Fruit fly (Drosophila melanogaster) whole organism, embryonic: ENCODE measurements around the gene Gdh.

Experiments used
- Antp ChIP-seq: fragments of 200-800 bp; sonication (Bioruptor generic); optimal IDR thresholded peaks from 3 replicates; lab custom pipeline; 2016; ENCODE audit warnings: missing biosample characterization, missing genetic modification characterization
- Asciz ChIP-seq: fragments of 200-800 bp; sonication (Bioruptor generic); optimal IDR thresholded peaks from 2 replicates; lab custom pipeline; 2017; ENCODE audit warnings: missing biosample characterization, mild to moderate bottlenecking, missing genetic modification characterization, missing genetic modification reagents
- Awh ChIP-seq: fragments of 200-800 bp; sonication (Bioruptor generic); IDR thresholded peaks from 2 replicates; pipeline ENCODE4, ENCODE4 v1.3.6; 2022; ENCODE audit warnings: missing biosample characterization, missing genetic modification characterization
- CG10366 ChIP-seq: fragments of 200-800 bp; sonication (Bioruptor generic); IDR thresholded peaks from 2 replicates; pipeline ENCODE4 v1.3.6; 2022; ENCODE audit warnings: missing biosample characterization, missing genetic modification characterization
- CG10654 ChIP-seq: fragments of 200-800 bp; sonication (Bioruptor generic); optimal IDR thresholded peaks from 2 replicates; lab custom pipeline; 2016; ENCODE audit warnings: missing biosample characterization, missing genetic modification characterization
- CG10959 ChIP-seq: fragments of 200-800 bp; sonication (Bioruptor generic); IDR thresholded peaks from 2 replicates; pipeline ENCODE4 v1.3.6; 2022; ENCODE audit warnings: missing biosample characterization, missing genetic modification characterization
- CG12942 ChIP-seq: fragments of 200-800 bp; sonication (Bioruptor generic); optimal IDR thresholded peaks from 3 replicates; lab custom pipeline; 2016; ENCODE audit warnings: missing biosample characterization, missing genetic modification characterization
- CG13296 ChIP-seq: fragments of 200-800 bp; sonication (Bioruptor generic); optimal IDR thresholded peaks from 3 replicates; lab custom pipeline; 2018; ENCODE audit warnings: missing biosample characterization, mild to moderate bottlenecking, missing genetic modification characterization
- CG14441 ChIP-seq: fragments of 200-800 bp; sonication (Bioruptor generic); IDR thresholded peaks from 2 replicates; pipeline ENCODE4 v1.3.6; 2022; ENCODE audit warnings: missing biosample characterization, missing genetic modification characterization
- CG14965 ChIP-seq: fragments of 200-800 bp; sonication (Bioruptor generic); optimal IDR thresholded peaks from 2 replicates; lab custom pipeline; 2016; ENCODE audit warnings: missing biosample characterization, missing genetic modification characterization, borderline replicate concordance
- CG1603 ChIP-seq: fragments of 200-800 bp; sonication (Bioruptor generic); optimal IDR thresholded peaks from 2 replicates; lab custom pipeline; 2019; ENCODE audit warnings: missing biosample characterization, mild to moderate bottlenecking, missing genetic modification characterization, moderate library complexity
- CG1832 ChIP-seq: fragments of 200-800 bp; sonication (Bioruptor generic); optimal IDR thresholded peaks from 2 replicates; lab custom pipeline; 2017; ENCODE audit warnings: missing biosample characterization, mild to moderate bottlenecking, missing genetic modification characterization, inconsistent platforms
- CG2875 ChIP-seq: fragments of 200-800 bp; sonication (Bioruptor generic); optimal IDR thresholded peaks from 2 replicates; lab custom pipeline; 2017; ENCODE audit warnings: missing biosample characterization, mild to moderate bottlenecking, missing genetic modification characterization, missing genetic modification reagents
- CG31441 ChIP-seq: fragments of 200-800 bp; sonication (Bioruptor generic); IDR thresholded peaks from 2 replicates; pipeline ENCODE4 v1.3.6; 2022; ENCODE audit warnings: missing biosample characterization, missing genetic modification characterization
- CG4424 ChIP-seq: fragments of 200-800 bp; sonication (Bioruptor generic); optimal IDR thresholded peaks from 3 replicates; lab custom pipeline; 2016; ENCODE audit warnings: missing biosample characterization, missing genetic modification characterization
- CG6654 ChIP-seq: fragments of 200-800 bp; sonication (Bioruptor generic); optimal IDR thresholded peaks from 2 replicates; lab custom pipeline; 2017; ENCODE audit warnings: missing biosample characterization, mild to moderate bottlenecking, missing genetic modification characterization
- CG6683 ChIP-seq: fragments of 200-800 bp; sonication (Bioruptor generic); optimal IDR thresholded peaks from 2 replicates; lab custom pipeline; 2017; ENCODE audit warnings: missing biosample characterization, mild to moderate bottlenecking, missing genetic modification characterization, missing genetic modification reagents
- CG7839 ChIP-seq: fragments of 200-800 bp; sonication (Bioruptor generic); optimal IDR thresholded peaks from 3 replicates; lab custom pipeline; 2018; ENCODE audit warnings: missing biosample characterization, mild to moderate bottlenecking, missing genetic modification characterization, moderate library complexity
- CG8281 ChIP-seq: fragments of 200-800 bp; sonication (Bioruptor generic); optimal IDR thresholded peaks from 2 replicates; lab custom pipeline; 2018; ENCODE audit warnings: missing biosample characterization, mild to moderate bottlenecking, missing genetic modification characterization, moderate library complexity
- CG8388 ChIP-seq: fragments of 200-800 bp; sonication (Bioruptor generic); optimal IDR thresholded peaks from 2 replicates; lab custom pipeline; 2019; ENCODE audit warnings: missing biosample characterization, mild to moderate bottlenecking, missing genetic modification characterization, moderate library complexity
- CG9215 ChIP-seq: fragments of 200-800 bp; sonication (Bioruptor generic); IDR thresholded peaks from 2 replicates; pipeline ENCODE4 v1.3.6; 2022; ENCODE audit warnings: missing biosample characterization, missing genetic modification characterization
- CG9932 ChIP-seq: fragments of 200-800 bp; sonication (Bioruptor generic); IDR thresholded peaks from 2 replicates; pipeline ENCODE4 v1.3.6; 2022; ENCODE audit warnings: missing biosample characterization, missing genetic modification characterization
- Elba2 ChIP-seq: fragments of 200-800 bp; sonication (Bioruptor generic); optimal IDR thresholded peaks from 3 replicates; lab custom pipeline; 2016; ENCODE audit warnings: missing biosample characterization, missing genetic modification characterization
- Ets65A ChIP-seq: fragments of 200-800 bp; sonication (Bioruptor generic); peaks from one replicate; lab custom pipeline; 2016; ENCODE audit warnings: missing biosample characterization, missing genetic modification characterization
- Fer2 ChIP-seq: fragments of 200-800 bp; sonication (Bioruptor generic); optimal IDR thresholded peaks from 2 replicates; lab custom pipeline; 2018; ENCODE audit warnings: missing biosample characterization, mild to moderate bottlenecking, missing genetic modification characterization, moderate library complexity
- Hand ChIP-seq: fragments of 200-800 bp; sonication (Bioruptor generic); optimal IDR thresholded peaks from 2 replicates; lab custom pipeline; 2017; ENCODE audit warnings: mild to moderate bottlenecking, missing biosample characterization, missing genetic modification reagents, missing genetic modification characterization
- Hmx ChIP-seq: fragments of 200-800 bp; sonication (Bioruptor generic); optimal IDR thresholded peaks from 2 replicates; lab custom pipeline; 2016; ENCODE audit warnings: missing biosample characterization, missing genetic modification characterization
- Hsf ChIP-seq: fragments of 200-800 bp; sonication (Bioruptor generic); optimal IDR thresholded peaks from 3 replicates; lab custom pipeline; 2016; ENCODE audit warnings: missing biosample characterization, missing genetic modification characterization
- Jarid2 ChIP-seq: fragments of 200-800 bp; sonication (Bioruptor generic); optimal IDR thresholded peaks from 3 replicates; lab custom pipeline; 2017; ENCODE audit warnings: mild to moderate bottlenecking, missing biosample characterization, missing genetic modification reagents, missing genetic modification characterization
- Neu2 ChIP-seq: fragments of 200-800 bp; sonication (Bioruptor generic); optimal IDR thresholded peaks from 3 replicates; lab custom pipeline; 2016; ENCODE audit warnings: missing biosample characterization, missing genetic modification characterization, borderline replicate concordance
- Oaz ChIP-seq: fragments of 200-800 bp; sonication (Bioruptor generic); IDR thresholded peaks from 2 replicates; pipeline ENCODE4 v1.3.6; 2022; ENCODE audit warnings: missing biosample characterization, missing genetic modification characterization
- Usf ChIP-seq: fragments of 200-800 bp; sonication (Bioruptor generic); optimal IDR thresholded peaks from 2 replicates; lab custom pipeline; 2017; ENCODE audit warnings: missing genotype, missing biosample characterization, missing genetic modification characterization
- al ChIP-seq: fragments of 200-800 bp; sonication (Bioruptor generic); IDR thresholded peaks from 2 replicates; pipeline ENCODE4 v1.3.6; 2022; ENCODE audit warnings: missing biosample characterization, missing genetic modification characterization
- ara ChIP-seq: fragments of 200-800 bp; sonication (Bioruptor generic); IDR thresholded peaks from 2 replicates; pipeline ENCODE4 v1.3.6; 2022; ENCODE audit warnings: missing biosample characterization, missing genetic modification characterization
- cad ChIP-seq: fragments of >200 bp; optimal IDR thresholded peaks from 2 replicates; lab custom pipeline; 2017; ENCODE audit warnings: missing biosample characterization, missing genetic modification characterization
- ci ChIP-seq: fragments of 200-800 bp; sonication (Bioruptor generic); IDR thresholded peaks from 3 replicates; pipeline ENCODE4 v1.3.6; 2022; ENCODE audit warnings: missing biosample characterization, missing genetic modification characterization
- crol ChIP-seq: fragments of 200-800 bp; sonication (Bioruptor generic); IDR thresholded peaks from 2 replicates; pipeline ENCODE4 v1.3.6; 2022; ENCODE audit warnings: missing biosample characterization, missing genetic modification characterization
- dmrt99B ChIP-seq: fragments of 200-800 bp; sonication (Bioruptor generic); optimal IDR thresholded peaks from 2 replicates; lab custom pipeline; 2018; ENCODE audit warnings: missing biosample characterization, mild to moderate bottlenecking, missing genetic modification characterization, moderate library complexity
- fd64A ChIP-seq: fragments of 200-800 bp; sonication (Bioruptor generic); optimal IDR thresholded peaks from 3 replicates; lab custom pipeline; 2018; ENCODE audit warnings: missing biosample characterization, mild to moderate bottlenecking, missing genetic modification characterization
- fu2 ChIP-seq: fragments of 200-800 bp; sonication (Bioruptor generic); optimal IDR thresholded peaks from 2 replicates; lab custom pipeline; 2016; ENCODE audit warnings: missing biosample characterization, missing genetic modification characterization
- lmd ChIP-seq: fragments of 200-800 bp; sonication (Bioruptor generic); IDR thresholded peaks from 2 replicates; pipeline ENCODE4 v1.3.6; 2022; ENCODE audit warnings: missing biosample characterization, missing genetic modification characterization
- lov ChIP-seq, 2 experiments: fragments of 200-800 bp in 1 of 2; fragments of >200 bp in 1 of 2; sonication (Bioruptor generic) in 1 of 2; IDR thresholded peaks in 1 of 2; optimal IDR thresholded peaks in 1 of 2; 2 replicates in 1 of 2; 3 replicates in 1 of 2; pipeline versions ENCODE4 v1.3.6 to Lab custom; 2017 to 2022; ENCODE audit warnings: missing biosample characterization in 1 of 2, missing genetic modification characterization in 1 of 2
- p53 ChIP-seq: fragments of 200-800 bp; sonication (Bioruptor generic); optimal IDR thresholded peaks from 2 replicates; lab custom pipeline; 2016; ENCODE audit warnings: missing biosample characterization, missing genetic modification characterization
- repo ChIP-seq: fragments of 200-800 bp; sonication (Bioruptor generic); optimal IDR thresholded peaks from 2 replicates; lab custom pipeline; 2016; ENCODE audit warnings: missing biosample characterization, missing genetic modification characterization
- shn ChIP-seq: fragments of 200-800 bp; sonication (Bioruptor generic); optimal IDR thresholded peaks from 3 replicates; lab custom pipeline; 2016; ENCODE audit warnings: missing biosample characterization, missing genetic modification characterization
- sim ChIP-seq: fragments of 200-800 bp; sonication (Bioruptor generic); IDR thresholded peaks from 2 replicates; pipeline ENCODE4 v1.3.6; 2022; ENCODE audit warnings: missing biosample characterization, missing genetic modification characterization
- slou ChIP-seq: fragments of 200-800 bp; sonication (Bioruptor generic); optimal IDR thresholded peaks from 3 replicates; lab custom pipeline; 2016; ENCODE audit warnings: missing biosample characterization, missing genetic modification characterization
- sqz ChIP-seq: fragments of 200-800 bp; sonication (Bioruptor generic); optimal IDR thresholded peaks from 3 replicates; lab custom pipeline; 2018; ENCODE audit warnings: missing biosample characterization, mild to moderate bottlenecking, missing genetic modification characterization
- ssp ChIP-seq: fragments of 200-800 bp; sonication (Bioruptor generic); IDR thresholded peaks from 2 replicates; pipeline ENCODE4 v1.3.6; 2022; ENCODE audit warnings: missing biosample characterization, missing genetic modification characterization
- trem ChIP-seq: fragments of 200-800 bp; optimal IDR thresholded peaks from 3 replicates; lab custom pipeline; 2019; ENCODE audit warnings: missing biosample characterization, mild to moderate bottlenecking, missing genetic modification characterization, moderate library complexity
- tx ChIP-seq: fragments of 200-800 bp; sonication (Bioruptor generic); optimal IDR thresholded peaks from 2 replicates; lab custom pipeline; 2016; ENCODE audit warnings: missing biosample characterization, missing genetic modification characterization

Gdh gene

DNA sequence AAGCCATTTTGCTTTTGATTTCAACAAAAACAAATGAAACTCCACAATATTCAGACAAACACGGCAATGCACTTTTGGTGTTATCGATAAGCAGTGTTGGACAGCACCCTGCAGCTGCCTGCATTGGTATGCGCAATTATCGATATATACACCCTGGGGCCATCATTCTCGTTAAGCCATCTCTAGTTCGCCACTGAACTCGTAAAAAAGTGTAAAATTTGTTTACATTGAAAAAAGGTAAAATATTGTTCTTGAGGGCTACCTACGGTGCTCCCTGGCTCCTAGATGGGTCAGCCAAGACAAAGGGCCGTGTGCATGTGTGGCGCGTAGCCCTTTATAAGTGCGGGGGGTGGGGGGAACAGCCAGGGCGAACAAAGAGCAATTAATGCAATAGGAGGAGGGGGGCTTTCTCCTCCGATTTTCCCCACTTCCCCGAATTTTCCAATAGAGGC is 43.6 kb upstream of the Gdh start, which contains the start of the genes CG13603 and CG5902 (continued):
- TF ChIP-seq trem (peak; percentile 34), CG13296 (no peak), repo (GFP tag; lab: Kevin White, UChicago) (peak; percentile 67), lmd (GFP tag; lab: Robert Waterston, UW) (peak; percentile 27), Ets65A (peak; percentile 92), dmrt99B (tag; lab: Kevin White, UChicago) (no peak), Hmx (GFP tag; lab: Kevin White, UChicago) (no peak), p53 (GFP tag; lab: Kevin White, UChicago) (no peak), CG8388 (GFP tag; lab: Kevin White, UChicago) (no peak), slou (no peak), ara (GFP tag; lab: Robert Waterston, UW) (no peak), CG9215 (0 out of 2 replicates have a peak, but pooled peaks have one; percentile 13), Fer2 (tag; lab: Kevin White, UChicago) (no peak), Jarid2 (GFP tag; lab: Kevin White, UChicago) (no peak), CG2875 (GFP tag; lab: Kevin White, UChicago) (no peak), CG10654 (GFP tag; lab: Kevin White, UChicago) (peak; percentile 16), CG1603 (peak; percentile 76), Neu2 (GFP tag; lab: Kevin White, UChicago) (no peak), CG10959 (no peak), crol (GFP tag; lab: Robert Waterston, UW) (peak; percentile 97), sqz (GFP tag; lab: Kevin White, UChicago) (no peak), CG14965 (GFP tag; lab: Kevin White, UChicago) (no peak), fu2 (peak; percentile 31), al (GFP tag; lab: Robert Waterston, UW) (no peak), CG4424 (GFP tag; lab: Kevin White, UChicago) (peak; percentile 57), CG6654 (GFP tag; lab: Kevin White, UChicago) (no peak), Hsf (GFP tag; lab: Kevin White, UChicago) (peak; percentile 59), Usf (GFP tag; lab: Kevin White, UChicago) (no peak), Oaz (GFP tag; lab: Robert Waterston, UW) (no peak), lov (optimal IDR thresholded peaks at IDR 0.05; lab: Kevin White, UChicago) (no peak), lov (GFP tag; IDR thresholded peaks at IDR 0.05; lab: Robert Waterston, UW) (no peak), tx (peak; percentile 26), CG14441 (GFP tag; lab: Robert Waterston, UW) (peak; percentile 30; the same call in 1 of the 2 replicates), Elba2 (GFP tag; lab: Kevin White, UChicago) (peak; percentile 53), ssp (GFP tag; lab: Robert Waterston, UW) (peak; percentile 35; the same call in 1 of the 2 replicates), shn (GFP tag; lab: Kevin White, UChicago) (peak; percentile 47), CG8281 (no peak), fd64A (GFP tag; lab: Kevin White, UChicago) (no peak), CG9932 (peak; percentile 76), CG31441 (GFP tag; lab: Robert Waterston, UW) (no peak; the same call in 1 of the 2 replicates), CG1832 (GFP tag; lab: Kevin White, UChicago) (no peak), ci (GFP tag; lab: Robert Waterston, UW) (peak; percentile 71; the same call in 1 of the 3 replicates), Antp (GFP tag; lab: Kevin White, UChicago) (peak; percentile 70), Awh (GFP tag; lab: Robert Waterston, UW) (no peak), CG12942 (GFP tag; lab: Kevin White, UChicago) (peak; percentile 39), cad (GFP tag; lab: Kevin White, UChicago) (no peak), CG7839 (no peak), CG6683 (GFP tag; lab: Kevin White, UChicago) (peak; percentile 14), CG10366 (GFP tag; lab: Robert Waterston, UW) (peak; percentile 37), Asciz (GFP tag; lab: Kevin White, UChicago) (no peak), Hand (GFP tag; lab: Kevin White, UChicago) (no peak), sim (no peak)
